Worm (Caenorhabditis elegans) whole organism, L1 larva: Measurements from ENCODE around the gene glna-1.

ENCODE experiments used
- alr-1 ChIP-seq: fragments of 200-800 bp; sonication (Bioruptor generic); optimal IDR thresholded peaks from 2 replicates; lab custom pipeline; 2018; ENCODE audit warnings: borderline replicate concordance, mild to moderate bottlenecking, missing genetic modification characterization, missing compliant biosample characterization
- ama-1 ChIP-seq: fragments of 150-350 bp; optimal IDR thresholded peaks from 2 replicates; lab custom pipeline; 2014
- jun-1 ChIP-seq: fragments of 150-350 bp; optimal IDR thresholded peaks from 2 replicates; lab custom pipeline; 2014; ENCODE audit warnings: missing biosample characterization, missing genetic modification reagents, missing genetic modification characterization
- nhr-12 ChIP-seq: sonication (generic microtip); optimal IDR thresholded peaks from 2 replicates; lab custom pipeline; 2017; ENCODE audit warnings: missing biosample characterization, missing genetic modification characterization
- nhr-237 ChIP-seq: fragments of 150-350 bp; optimal IDR thresholded peaks from 2 replicates; lab custom pipeline; 2014; ENCODE audit warnings: missing biosample characterization, missing genetic modification characterization
- sox-4 ChIP-seq: sonication (generic microtip); optimal IDR thresholded peaks from 2 replicates; lab custom pipeline; 2016; ENCODE audit warnings: missing genetic modification characterization, missing compliant biosample characterization
- unc-98 ChIP-seq: fragments of 200-800 bp; sonication (Bioruptor generic); IDR thresholded peaks from 2 replicates; pipeline ENCODE4 v1.3.6; 2022; ENCODE audit warnings: missing genetic modification characterization, missing compliant biosample characterization
- ztf-4 ChIP-seq: fragments of 150-350 bp; optimal IDR thresholded peaks from 2 replicates; lab custom pipeline; 2014; ENCODE audit warnings: missing biosample characterization, missing genetic modification characterization

DNA sequence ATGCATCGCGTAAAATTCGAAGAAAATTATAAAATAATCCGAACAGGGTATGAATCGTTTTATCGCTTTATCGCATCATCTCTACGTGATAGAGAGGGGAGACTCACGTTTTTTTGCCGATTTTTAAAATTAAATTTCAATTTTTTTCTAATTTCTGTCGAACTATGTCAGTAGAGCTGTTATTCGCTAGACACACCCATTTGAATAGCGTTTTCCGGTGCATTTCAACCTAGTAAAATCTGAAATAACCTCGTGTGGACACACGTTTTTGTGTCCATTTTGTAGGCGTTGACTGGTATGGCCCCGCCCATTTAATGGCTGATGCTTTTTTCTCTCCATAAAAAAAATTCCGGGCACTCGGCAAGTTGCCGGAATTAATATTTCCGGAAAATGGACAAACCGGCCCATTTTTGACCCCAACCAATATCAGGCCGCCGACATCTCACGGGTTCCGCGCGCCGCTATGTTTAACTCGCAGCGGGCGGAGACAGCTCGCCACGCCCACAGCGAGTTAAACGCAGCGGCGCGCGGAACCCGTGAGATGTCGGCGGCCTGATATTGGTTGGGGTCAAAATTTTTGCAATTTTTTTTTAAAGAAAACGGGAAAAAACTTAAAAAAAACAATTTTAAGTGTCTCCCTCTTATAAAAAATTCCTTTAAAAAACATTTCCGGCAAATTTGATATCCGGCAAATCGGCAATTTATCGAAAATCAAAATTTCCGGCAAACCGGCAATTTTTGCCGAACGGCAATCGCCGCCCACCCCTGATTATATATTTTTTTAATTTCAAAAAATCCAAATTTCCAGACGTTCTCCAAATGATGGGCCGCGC, 39.8 kb upstream of the glna-1 start, which contains the start of gene Y54E2A.7:
- TF ChIP-seq sox-4 (tag; lab: Kevin White, UChicago) (no peak), alr-1 (tag; lab: Kevin White, UChicago) (no peak), ztf-4 (no peak), jun-1 (tag; lab: Kevin White, UChicago) (no peak), ama-1 (lab: Kevin White, UChicago) (no peak), nhr-237 (tag; lab: Kevin White, UChicago) (no peak), nhr-12 (no peak), unc-98 (GFP tag; lab: Robert Waterston, UW) (no peak)
